Fruit fly (Drosophila melanogaster) whole organism, wandering third instar larva: ENCODE data around the gene GILT1.

Experiments
- Jra ChIP-seq: sonication (Bioruptor generic); optimal IDR thresholded peaks from 2 replicates; lab custom pipeline; 2016; ENCODE audit warnings: missing biosample characterization, missing genetic modification characterization
- N ChIP-seq: fragments of >200 bp; optimal IDR thresholded peaks from 2 replicates; lab custom pipeline; 2018; ENCODE audit warnings: missing biosample characterization, missing external identifiers, missing genetic modification characterization
- dsf ChIP-seq: sonication (Bioruptor generic); optimal IDR thresholded peaks from 2 replicates; lab custom pipeline; 2016; ENCODE audit warnings: missing biosample characterization, missing genetic modification characterization, borderline replicate concordance
- h ChIP-seq: fragments of 200-800 bp; sonication (Bioruptor generic); optimal IDR thresholded peaks from 3 replicates; lab custom pipeline; 2016; ENCODE audit warnings: missing biosample characterization, mild to moderate bottlenecking, missing genetic modification characterization

dm6 chr3R:13446048-13446447, 44.4 kb upstream of the GILT1 start:
- no peak for TF ChIP-seq Jra
- no peak for TF ChIP-seq N (GFP tag; lab: Kevin White, UChicago)
- TF ChIP-seq h (GFP tag; lab: Kevin White, UChicago) = no peak
- no peak for TF ChIP-seq dsf (GFP tag; lab: Kevin White, UChicago)
